Fruit fly (Drosophila melanogaster): ENCODE results near the gene upd3.

upd3 gene

dm6 chrX:18254465-18254864 lies 22.6 kb upstream of the upd3 start:
- TF ChIP-seq fd96Ca (GFP tag; IDR thresholded peaks at IDR 0.05) (no peak), rn (GFP tag; IDR thresholded peaks at IDR 0.05) (no peak), CG14655 (GFP tag; optimal IDR thresholded peaks at IDR 0.05) (no peak), Pif1A (GFP tag; optimal IDR thresholded peaks at IDR 0.05) (no peak), CG9948 (tag; optimal IDR thresholded peaks at IDR 0.05) (no peak), D1 (tag; optimal IDR thresholded peaks at IDR 0.05) (no peak), CG8159 (tag; optimal IDR thresholded peaks at IDR 0.05) (no peak), Ets98B (GFP tag; IDR thresholded peaks at IDR 0.05) (no peak), CG34367 (tag; optimal IDR thresholded peaks at IDR 0.05) (no peak), Snoo (tag; optimal IDR thresholded peaks at IDR 0.05) (no peak), CG10348 (GFP tag; IDR thresholded peaks at IDR 0.05) (no peak), CG4496 (GFP tag; IDR thresholded peaks at IDR 0.05) (no peak), CG13204 (GFP tag; optimal IDR thresholded peaks at IDR 0.05) (no peak), EcR (GFP tag; optimal IDR thresholded peaks at IDR 0.05) (no peak), CG12605 (GFP tag; IDR thresholded peaks at IDR 0.05) (no peak), CG15710 (tag; optimal IDR thresholded peaks at IDR 0.05) (no peak), CG32121 (GFP tag; IDR thresholded peaks at IDR 0.05) (no peak), CG8301 (tag; optimal IDR thresholded peaks at IDR 0.05) (no peak)

dm6 chrX:18256244-18256885 lies 20.7 kb upstream of the upd3 start:
- peak; percentile 77 for TF ChIP-seq CG15710 (tag; optimal IDR thresholded peaks at IDR 0.05)
- no peak for TF ChIP-seq Pif1B (GFP tag; optimal IDR thresholded peaks at IDR 0.05)
- TF ChIP-seq rn (GFP tag; IDR thresholded peaks at IDR 0.05) = no peak
- no peak for TF ChIP-seq gl (tag; optimal IDR thresholded peaks at IDR 0.05)
- TF ChIP-seq Snoo (tag; optimal IDR thresholded peaks at IDR 0.05) = peak; percentile 69
- no peak for TF ChIP-seq Pif1A (GFP tag; optimal IDR thresholded peaks at IDR 0.05)
- no peak for TF ChIP-seq CG13204 (GFP tag; optimal IDR thresholded peaks at IDR 0.05)
- TF ChIP-seq CG9948 (tag; optimal IDR thresholded peaks at IDR 0.05) = peak; percentile 53
- TF ChIP-seq fd96Ca (GFP tag; IDR thresholded peaks at IDR 0.05) = no peak
- TF ChIP-seq CG14655 (GFP tag; optimal IDR thresholded peaks at IDR 0.05) = peak; percentile 1
- peak; percentile 26 for TF ChIP-seq CG34367 (tag; optimal IDR thresholded peaks at IDR 0.05)
- TF ChIP-seq D1 (tag; optimal IDR thresholded peaks at IDR 0.05) = no peak
- TF ChIP-seq CG8159 (tag; optimal IDR thresholded peaks at IDR 0.05) = peak; percentile 85
- no peak for TF ChIP-seq CG10348 (GFP tag; IDR thresholded peaks at IDR 0.05)
- peak; percentile 46 for TF ChIP-seq CG17806 (tag; optimal IDR thresholded peaks at IDR 0.05)

- TF ChIP-seq fd96Ca (GFP tag; IDR thresholded peaks at IDR 0.05) (no peak), Pif1A (GFP tag; optimal IDR thresholded peaks at IDR 0.05) (no peak), CG12605 (GFP tag; IDR thresholded peaks at IDR 0.05) (no peak), Snoo (tag; optimal IDR thresholded peaks at IDR 0.05) (no peak), CG34367 (tag; optimal IDR thresholded peaks at IDR 0.05) (no peak), D1 (tag; optimal IDR thresholded peaks at IDR 0.05) (no peak), CG14655 (GFP tag; optimal IDR thresholded peaks at IDR 0.05) (no peak), rn (GFP tag; IDR thresholded peaks at IDR 0.05) (no peak), CG8301 (tag; optimal IDR thresholded peaks at IDR 0.05) (no peak), gl (tag; optimal IDR thresholded peaks at IDR 0.05) (no peak), CG32121 (GFP tag; IDR thresholded peaks at IDR 0.05) (no peak), CG9948 (tag; optimal IDR thresholded peaks at IDR 0.05) (no peak)
Observed at dm6 chrX:18259417-18259816, 17.6 kb upstream of the upd3 start, which contains the start of gene CG15059. TSS of gene CG15059 (minus strand) at chrX:18259517.

- TF ChIP-seq CG17806 (tag; optimal IDR thresholded peaks at IDR 0.05) (no peak), CG15710 (tag; optimal IDR thresholded peaks at IDR 0.05) (no peak), CG8301 (tag; optimal IDR thresholded peaks at IDR 0.05) (no peak), D1 (tag; optimal IDR thresholded peaks at IDR 0.05) (no peak), CG32121 (GFP tag; IDR thresholded peaks at IDR 0.05) (no peak), CG14655 (GFP tag; optimal IDR thresholded peaks at IDR 0.05) (no peak), CG9948 (tag; optimal IDR thresholded peaks at IDR 0.05) (no peak), gl (tag; optimal IDR thresholded peaks at IDR 0.05) (no peak), Ets98B (GFP tag; IDR thresholded peaks at IDR 0.05) (no peak), CG4496 (GFP tag; IDR thresholded peaks at IDR 0.05) (no peak), fd96Ca (GFP tag; IDR thresholded peaks at IDR 0.05) (no peak), CG34367 (tag; optimal IDR thresholded peaks at IDR 0.05) (no peak), EcR (GFP tag; optimal IDR thresholded peaks at IDR 0.05) (no peak)
Observed at dm6 chrX:18259984-18260550, 17.0 kb upstream of the upd3 start.

dm6 chrX:18261494-18261893 lies 15.5 kb upstream of the upd3 start:
- TF ChIP-seq Pif1A (GFP tag; optimal IDR thresholded peaks at IDR 0.05) = no peak
- no peak for TF ChIP-seq fd96Ca (GFP tag; IDR thresholded peaks at IDR 0.05)
- TF ChIP-seq CG8301 (tag; optimal IDR thresholded peaks at IDR 0.05) = no peak
- no peak for TF ChIP-seq Ets98B (GFP tag; IDR thresholded peaks at IDR 0.05)
- TF ChIP-seq Pif1B (GFP tag; optimal IDR thresholded peaks at IDR 0.05) = no peak
- TF ChIP-seq D1 (tag; optimal IDR thresholded peaks at IDR 0.05) = no peak
- no peak for TF ChIP-seq Snoo (tag; optimal IDR thresholded peaks at IDR 0.05)

- no peak for TF ChIP-seq CG32121 (GFP tag; IDR thresholded peaks at IDR 0.05)
- no peak for TF ChIP-seq rn (GFP tag; IDR thresholded peaks at IDR 0.05)
- TF ChIP-seq CG8159 (tag; optimal IDR thresholded peaks at IDR 0.05) = peak; percentile 53
- peak; percentile 42 for TF ChIP-seq CG14655 (GFP tag; optimal IDR thresholded peaks at IDR 0.05)
- TF ChIP-seq CG9948 (tag; optimal IDR thresholded peaks at IDR 0.05) = peak; percentile 27
- peak; percentile 29 for TF ChIP-seq CG15710 (tag; optimal IDR thresholded peaks at IDR 0.05)
- TF ChIP-seq CG12605 (GFP tag; IDR thresholded peaks at IDR 0.05) = no peak
- TF ChIP-seq CG17806 (tag; optimal IDR thresholded peaks at IDR 0.05) = peak; percentile 2
Observed at dm6 chrX:18262151-18262550, 14.9 kb upstream of the upd3 start.
